Worm (Caenorhabditis elegans): Measurements from ENCODE around the gene T23F6.3.

DNA sequence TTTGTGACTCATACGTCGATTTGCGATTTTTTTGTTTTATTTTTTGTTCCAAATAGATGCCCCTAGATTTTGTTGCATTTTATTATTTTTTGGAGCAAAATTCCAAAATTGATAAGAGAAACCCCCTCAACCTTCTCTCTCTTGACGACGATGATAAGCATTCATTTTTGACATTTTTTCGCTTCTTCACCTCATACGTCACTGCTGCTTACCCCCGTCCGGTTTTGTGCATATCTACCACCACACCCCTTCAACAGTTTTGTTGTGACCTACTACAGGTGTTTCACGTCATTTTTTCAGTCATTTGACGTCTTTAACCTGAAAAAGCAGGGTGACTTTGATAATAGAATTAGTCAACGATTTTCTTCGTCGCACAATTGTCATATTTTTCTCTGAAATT, 25.7 kb downstream of the T23F6.3 start:
- TF ChIP-seq pqm-1 (tag; optimal IDR thresholded peaks at IDR 0.05) = no peak
- no peak for TF ChIP-seq rnt-1 (tag; optimal IDR thresholded peaks at IDR 0.05)
- TF ChIP-seq lin-15B (tag; optimal IDR thresholded peaks at IDR 0.05) = no peak
- TF ChIP-seq skn-1 (tag; optimal IDR thresholded peaks at IDR 0.05) = no peak
- TF ChIP-seq aha-1 (tag; optimal IDR thresholded peaks at IDR 0.05) = no peak
- no peak for TF ChIP-seq nhr-90 (tag; optimal IDR thresholded peaks at IDR 0.05; ENCODE audit: poor library complexity)
- TF ChIP-seq blmp-1 (tag; optimal IDR thresholded peaks at IDR 0.05) = no peak
- no peak for TF ChIP-seq C16A3.4 (tag; optimal IDR thresholded peaks at IDR 0.05)
- no peak for TF ChIP-seq unc-130 (tag; optimal IDR thresholded peaks at IDR 0.05)
- no peak for TF ChIP-seq fkh-8 (tag; optimal IDR thresholded peaks at IDR 0.05)
